Worm (Caenorhabditis elegans) whole organism, late embryonic: ENCODE results near the gene rps-18.

Source experiments
- ceh-14 ChIP-seq: sonication (generic microtip); optimal IDR thresholded peaks from 2 replicates; lab custom pipeline; 2016; ENCODE audit warnings: missing genotype, missing genetic modification characterization, missing compliant biosample characterization
- lin-11 ChIP-seq: fragments of 200-800 bp; sonication (Bioruptor generic); optimal IDR thresholded peaks from 2 replicates; lab custom pipeline; 2018; ENCODE audit warnings: mild to moderate bottlenecking, missing genetic modification characterization, missing compliant biosample characterization
- nfya-1 ChIP-seq: sonication (generic microtip); optimal IDR thresholded peaks from 2 replicates; lab custom pipeline; 2017; ENCODE audit warnings: missing genetic modification characterization, mild to moderate bottlenecking, missing compliant biosample characterization, antibody characterized with exemption, moderate library complexity
- pha-2 ChIP-seq: sonication (generic microtip); optimal IDR thresholded peaks from 2 replicates; lab custom pipeline; 2017; ENCODE audit warnings: mild to moderate bottlenecking, missing genetic modification characterization, missing compliant biosample characterization
- sdc-2 ChIP-seq: sonication (generic microtip); optimal IDR thresholded peaks from 2 replicates; lab custom pipeline; 2016; ENCODE audit warnings: missing genotype, missing genetic modification characterization, missing compliant biosample characterization
- unc-3 ChIP-seq, 2 experiments: fragments of 200-800 bp in 1 of 2; sonication (Bioruptor generic) in 1 of 2; sonication (generic microtip) in 1 of 2; conservative IDR thresholded peaks in 1 of 2; optimal IDR thresholded peaks in 1 of 2; 2 replicates each; pipeline versions ENCODE4 v1.3.6 to Lab custom; 2016 to 2022; ENCODE audit warnings: missing compliant biosample characterization in 2 of 2, missing genetic modification characterization in 2 of 2, missing genetic modification reagents in 1 of 2

- no peak for TF ChIP-seq unc-3 (GFP tag; conservative IDR thresholded peaks at IDR 0.05; lab: Robert Waterston, UW)
- no peak for TF ChIP-seq unc-3 (tag; optimal IDR thresholded peaks at IDR 0.05; lab: Kevin White, UChicago)
- TF ChIP-seq lin-11 (tag; lab: Kevin White, UChicago), result no peak
- TF ChIP-seq sdc-2, result no peak
- no peak for TF ChIP-seq pha-2 (tag; lab: Kevin White, UChicago)
- no peak for TF ChIP-seq ceh-14 (tag; lab: Kevin White, UChicago)
- no peak for TF ChIP-seq nfya-1 (tag; lab: Kevin White, UChicago)
These were observed 32.8 kb upstream of the rps-18 start, which contains the start of gene gdi-1 for ce11 chrIV:14792602-14793232.
